Worm (Caenorhabditis elegans) whole organism, L3 larva: ENCODE results near the gene C44H4.6.
A peak's percentile ranks its signal among the peaks of the same experiment; 100 is the strongest.

ENCODE experiments used
- R02D3.7 ChIP-seq: fragments of 150-350 bp; optimal IDR thresholded peaks from 2 replicates; lab custom pipeline; 2014; ENCODE audit warnings: missing biosample characterization, missing genetic modification characterization
- ZK546.5 ChIP-seq: sonication (generic microtip); optimal IDR thresholded peaks from 2 replicates; lab custom pipeline; 2017; ENCODE audit warnings: missing biosample characterization, missing genetic modification characterization
- aly-2 ChIP-seq: fragments of 150-350 bp; optimal IDR thresholded peaks from 2 replicates; lab custom pipeline; 2014; ENCODE audit warnings: missing biosample characterization, missing genetic modification characterization
- ama-1 ChIP-seq: fragments of 150-350 bp; optimal IDR thresholded peaks from 2 replicates; lab custom pipeline; 2018
- ceh-16 ChIP-seq: sonication (generic microtip); optimal IDR thresholded peaks from 2 replicates; lab custom pipeline; 2017; ENCODE audit warnings: missing biosample characterization, missing genetic modification characterization
- ceh-28 ChIP-seq: fragments of 150-350 bp; optimal IDR thresholded peaks from 2 replicates; lab custom pipeline; 2014; ENCODE audit warnings: missing biosample characterization, missing genetic modification reagents, missing genetic modification characterization
- ceh-82 ChIP-seq: fragments of 150-350 bp; optimal IDR thresholded peaks from 2 replicates; lab custom pipeline; 2014; ENCODE audit warnings: missing biosample characterization, missing genetic modification characterization
- ceh-9 ChIP-seq: sonication (generic microtip); optimal IDR thresholded peaks from 2 replicates; lab custom pipeline; 2018; ENCODE audit warnings: missing biosample characterization, missing genetic modification characterization
- daf-12 ChIP-seq: fragments of 150-350 bp; optimal IDR thresholded peaks from 2 replicates; lab custom pipeline; 2014; ENCODE audit warnings: missing biosample characterization, missing genetic modification reagents, missing genetic modification characterization
- egl-27 ChIP-seq: sonication (generic microtip); optimal IDR thresholded peaks from 4 replicates; lab custom pipeline; 2017; ENCODE audit warnings: missing biosample characterization, missing genetic modification reagents, missing genetic modification characterization
- egl-5 ChIP-seq: fragments of 150-350 bp; optimal IDR thresholded peaks from 2 replicates; lab custom pipeline; 2017; ENCODE audit warnings: missing biosample characterization, missing genetic modification reagents, missing genetic modification characterization, inconsistent platforms
- elt-1 ChIP-seq: fragments of 150-350 bp; optimal IDR thresholded peaks from 2 replicates; lab custom pipeline; 2014; ENCODE audit warnings: missing biosample characterization, missing genetic modification characterization
- elt-2 ChIP-seq: sonication (generic microtip); optimal IDR thresholded peaks from 2 replicates; lab custom pipeline; 2016; ENCODE audit warnings: missing genetic modification reagents, mild to moderate bottlenecking, missing genetic modification characterization, missing compliant biosample characterization
- elt-3 ChIP-seq, 3 experiments: fragments of 150-350 bp in 1 of 3; sonication (generic microtip) in 2 of 3; optimal IDR thresholded peaks; 2 replicates in 2 of 3; 4 replicates in 1 of 3; lab custom pipeline; 2014 to 2017; ENCODE audit warnings: missing biosample characterization in 3 of 3, missing genetic modification characterization in 3 of 3
- eor-1 ChIP-seq, 2 experiments: fragments of 150-350 bp; optimal IDR thresholded peaks; 2 replicates each; lab custom pipeline; 2014 to 2018; ENCODE audit warnings: missing biosample characterization in 2 of 2, missing genetic modification characterization in 2 of 2
- fkh-10 ChIP-seq: sonication (generic microtip); optimal IDR thresholded peaks from 2 replicates; lab custom pipeline; 2017; ENCODE audit warnings: missing biosample characterization, missing genetic modification reagents, missing genetic modification characterization
- fkh-2 ChIP-seq: fragments of 150-350 bp; optimal IDR thresholded peaks from 2 replicates; lab custom pipeline; 2014; ENCODE audit warnings: missing biosample characterization, missing genetic modification reagents, missing genetic modification characterization
- fos-1 ChIP-seq: fragments of 150-350 bp; optimal IDR thresholded peaks from 2 replicates; lab custom pipeline; 2014; ENCODE audit warnings: missing biosample characterization, missing genetic modification characterization
- hmg-11 ChIP-seq: sonication (generic microtip); optimal IDR thresholded peaks from 2 replicates; lab custom pipeline; 2016; ENCODE audit warnings: missing genetic modification characterization, missing compliant biosample characterization
- jun-1 ChIP-seq: fragments of 150-350 bp; optimal IDR thresholded peaks from 2 replicates; lab custom pipeline; 2014; ENCODE audit warnings: missing biosample characterization, missing genetic modification reagents, missing genetic modification characterization
- lin-15B ChIP-seq: fragments of 150-350 bp; optimal IDR thresholded peaks from 2 replicates; lab custom pipeline; 2014; ENCODE audit warnings: missing biosample characterization, missing genetic modification characterization
- lin-39 ChIP-seq: fragments of 150-350 bp; optimal IDR thresholded peaks from 2 replicates; lab custom pipeline; 2018; ENCODE audit warnings: missing biosample characterization, missing genetic modification reagents, missing genetic modification characterization
- lsy-12 ChIP-seq: sonication (generic microtip); optimal IDR thresholded peaks from 2 replicates; lab custom pipeline; 2016; ENCODE audit warnings: mild to moderate bottlenecking, missing genetic modification characterization, missing compliant biosample characterization
- mdl-1 ChIP-seq: fragments of 150-350 bp; optimal IDR thresholded peaks from 2 replicates; lab custom pipeline; 2014; ENCODE audit warnings: missing biosample characterization, missing genetic modification characterization
- mml-1 ChIP-seq: fragments of 150-350 bp; sonication (generic microtip); optimal IDR thresholded peaks from 3 replicates; lab custom pipeline; 2014; ENCODE audit warnings: missing biosample characterization, missing genetic modification characterization
- nfya-1 ChIP-seq: sonication (generic microtip); optimal IDR thresholded peaks from 2 replicates; lab custom pipeline; 2017; ENCODE audit warnings: missing genetic modification characterization, mild to moderate bottlenecking, missing compliant biosample characterization, antibody characterized with exemption, moderate library complexity; ENCODE audit not compliant: insufficient read depth
- nhr-11 ChIP-seq: fragments of 150-350 bp; optimal IDR thresholded peaks from 2 replicates; lab custom pipeline; 2014; ENCODE audit warnings: missing biosample characterization, missing genetic modification characterization
- nhr-12 ChIP-seq: fragments of 150-350 bp; optimal IDR thresholded peaks from 2 replicates; lab custom pipeline; 2014; ENCODE audit warnings: missing biosample characterization, missing genetic modification characterization
- nhr-23 ChIP-seq: fragments of 150-350 bp; optimal IDR thresholded peaks from 2 replicates; lab custom pipeline; 2014; ENCODE audit warnings: missing biosample characterization, missing genetic modification reagents, missing genetic modification characterization
- nhr-237 ChIP-seq: fragments of 150-350 bp; optimal IDR thresholded peaks from 2 replicates; lab custom pipeline; 2014; ENCODE audit warnings: missing biosample characterization, missing genetic modification characterization
- nhr-25 ChIP-seq: sonication (generic microtip); optimal IDR thresholded peaks from 2 replicates; lab custom pipeline; 2017; ENCODE audit warnings: missing biosample characterization, missing genetic modification characterization
- nhr-28 ChIP-seq: fragments of 150-350 bp; optimal IDR thresholded peaks from 2 replicates; lab custom pipeline; 2014; ENCODE audit warnings: missing biosample characterization, missing genetic modification characterization
- nhr-43 ChIP-seq: sonication (generic microtip); optimal IDR thresholded peaks from 2 replicates; lab custom pipeline; 2016; ENCODE audit warnings: mild to moderate bottlenecking, missing genetic modification characterization, missing compliant biosample characterization; ENCODE audit not compliant: poor library complexity, severe bottlenecking
- nhr-67 ChIP-seq: fragments of 150-350 bp; optimal IDR thresholded peaks from 2 replicates; lab custom pipeline; 2014; ENCODE audit warnings: missing biosample characterization, missing genetic modification characterization
- nhr-76 ChIP-seq: fragments of 150-350 bp; sonication (generic microtip); optimal IDR thresholded peaks from 5 replicates; lab custom pipeline; 2014; ENCODE audit warnings: missing biosample characterization, missing genetic modification characterization
- nhr-77 ChIP-seq: fragments of 150-350 bp; optimal IDR thresholded peaks from 2 replicates; lab custom pipeline; 2014; ENCODE audit warnings: missing biosample characterization, missing genetic modification characterization
- pha-4 ChIP-seq: fragments of 150-350 bp; optimal IDR thresholded peaks from 2 replicates; lab custom pipeline; 2014; ENCODE audit warnings: missing biosample characterization, missing genetic modification reagents, missing genetic modification characterization
- pqm-1 ChIP-seq: fragments of 150-350 bp; optimal IDR thresholded peaks from 2 replicates; lab custom pipeline; 2017; ENCODE audit warnings: missing biosample characterization, missing genetic modification characterization, inconsistent platforms
- sea-2 ChIP-seq: fragments of 150-350 bp; sonication (generic microtip); optimal IDR thresholded peaks from 4 replicates; lab custom pipeline; 2014; ENCODE audit warnings: missing biosample characterization, missing genetic modification reagents, missing genetic modification characterization
- skn-1 ChIP-seq: fragments of 150-350 bp; optimal IDR thresholded peaks from 2 replicates; lab custom pipeline; 2014; ENCODE audit warnings: missing biosample characterization, missing genetic modification characterization
- snpc-4 ChIP-seq: fragments of 150-350 bp; optimal IDR thresholded peaks from 2 replicates; lab custom pipeline; 2014; ENCODE audit warnings: missing biosample characterization, missing genetic modification characterization
- tbx-2 ChIP-seq: sonication (generic microtip); optimal IDR thresholded peaks from 2 replicates; lab custom pipeline; 2016; ENCODE audit warnings: mild to moderate bottlenecking, missing genetic modification characterization, missing compliant biosample characterization
- unc-39 ChIP-seq: sonication (generic microtip); optimal IDR thresholded peaks from 4 replicates; lab custom pipeline; 2017; ENCODE audit warnings: missing biosample characterization, missing genetic modification characterization
- unc-62 ChIP-seq: fragments of 150-350 bp; sonication (generic microtip); optimal IDR thresholded peaks from 4 replicates; lab custom pipeline; 2014; ENCODE audit warnings: missing biosample characterization, missing genetic modification reagents, missing genetic modification characterization
- zag-1 ChIP-seq: fragments of 150-350 bp; optimal IDR thresholded peaks from 2 replicates; lab custom pipeline; 2014; ENCODE audit warnings: missing biosample characterization, missing genetic modification characterization
- ztf-11 ChIP-seq: fragments of 150-350 bp; optimal IDR thresholded peaks from 2 replicates; lab custom pipeline; 2014; ENCODE audit warnings: missing biosample characterization, missing genetic modification characterization
- ztf-4 ChIP-seq: fragments of 150-350 bp; optimal IDR thresholded peaks from 2 replicates; lab custom pipeline; 2014; ENCODE audit warnings: missing biosample characterization, missing genetic modification characterization

C44H4.6 gene

ce11 chrX:14561416-14561973, 37.6 kb downstream of the C44H4.6 start (continued):
- peak; percentile 48 for TF ChIP-seq sea-2 (GFP tag; lab: Kevin White, UChicago)

DNA sequence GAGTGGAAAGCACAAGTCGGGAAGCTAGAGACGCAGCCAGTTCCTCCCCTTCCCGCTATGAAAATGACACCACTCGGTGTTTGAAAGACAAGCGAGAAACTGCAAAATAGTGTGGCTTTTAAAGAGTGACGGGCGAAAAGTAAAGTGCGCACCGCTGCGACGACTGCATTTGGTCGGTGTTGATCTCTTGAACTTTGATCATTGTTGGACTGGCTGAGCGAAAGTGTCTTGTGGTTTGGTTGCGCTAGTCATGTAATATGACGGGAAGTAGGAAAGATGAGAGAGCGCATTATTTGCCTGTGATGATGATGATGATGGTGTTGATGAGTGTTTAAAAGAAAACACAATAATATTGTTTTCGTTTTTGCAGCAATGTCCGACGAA, 38.9 kb downstream of the C44H4.6 start:
- TF ChIP-seq egl-27 (tag; lab: Kevin White, UChicago) (peak; percentile 59), nhr-77 (tag; lab: Kevin White, UChicago) (peak; percentile 87), tbx-2 (peak; percentile 84), ceh-28 (peak; percentile 82), fkh-10 (peak; percentile 46), pqm-1 (peak; percentile 85), aly-2 (tag; lab: Kevin White, UChicago) (no peak), nhr-11 (tag; lab: Kevin White, UChicago) (no peak), nhr-23 (tag; lab: Kevin White, UChicago) (peak; percentile 94), pha-4 (tag; lab: Kevin White, UChicago) (peak; percentile 99), ceh-16 (no peak), hmg-11 (tag; lab: Kevin White, UChicago) (peak; percentile 35), snpc-4 (tag; lab: Kevin White, UChicago) (peak; percentile 63), elt-1 (tag; lab: Kevin White, UChicago) (peak; percentile 54), zag-1 (tag; lab: Kevin White, UChicago) (peak; percentile 59), ama-1 (lab: Kevin White, UChicago) (no peak), fkh-2 (no peak), sea-2 (GFP tag; lab: Kevin White, UChicago) (peak; percentile 12), nhr-67 (tag; lab: Kevin White, UChicago) (no peak), ztf-11 (tag; lab: Kevin White, UChicago) (no peak), nhr-237 (tag; lab: Kevin White, UChicago) (no peak), ceh-9 (tag; lab: Kevin White, UChicago) (no peak), egl-5 (tag; lab: Kevin White, UChicago) (peak; percentile 70), R02D3.7 (tag; lab: Kevin White, UChicago) (peak; percentile 43), skn-1 (tag; lab: Kevin White, UChicago) (peak; percentile 74), lsy-12 (tag; lab: Kevin White, UChicago) (peak; percentile 10), ZK546.5 (tag; lab: Kevin White, UChicago) (no peak), unc-62 (GFP tag; lab: Kevin White, UChicago) (peak; percentile 97), mml-1 (no peak), lin-39 (tag; lab: Kevin White, UChicago) (peak; percentile 92), nhr-12 (tag; lab: Kevin White, UChicago) (no peak), ztf-4 (tag; lab: Kevin White, UChicago) (no peak), nhr-28 (tag; lab: Kevin White, UChicago) (no peak), nfya-1 (tag; lab: Kevin White, UChicago) (peak; percentile 84), elt-2 (peak; percentile 94), nhr-25 (tag; lab: Kevin White, UChicago) (peak; percentile 89), fos-1 (peak; percentile 87), elt-3 (tag; optimal IDR thresholded peaks at IDR 0.05; lab: Kevin White, UChicago) (peak in 2 of 3 experiments; percentile 6 to 53), mdl-1 (tag; lab: Kevin White, UChicago) (peak; percentile 89), nhr-43 (tag; lab: Kevin White, UChicago) (peak; percentile 95), jun-1 (tag; lab: Kevin White, UChicago) (peak; percentile 97), lin-15B (tag; lab: Kevin White, UChicago) (peak; percentile 51), eor-1 (tag; optimal IDR thresholded peaks at IDR 0.05; lab: Kevin White, UChicago) (no peak), unc-39 (tag; lab: Kevin White, UChicago) (no peak), nhr-76 (peak; percentile 66), daf-12 (no peak), ceh-82 (peak; percentile 36)
